Worm (Caenorhabditis elegans): Measurements from ENCODE around the gene grd-10.

DNA sequence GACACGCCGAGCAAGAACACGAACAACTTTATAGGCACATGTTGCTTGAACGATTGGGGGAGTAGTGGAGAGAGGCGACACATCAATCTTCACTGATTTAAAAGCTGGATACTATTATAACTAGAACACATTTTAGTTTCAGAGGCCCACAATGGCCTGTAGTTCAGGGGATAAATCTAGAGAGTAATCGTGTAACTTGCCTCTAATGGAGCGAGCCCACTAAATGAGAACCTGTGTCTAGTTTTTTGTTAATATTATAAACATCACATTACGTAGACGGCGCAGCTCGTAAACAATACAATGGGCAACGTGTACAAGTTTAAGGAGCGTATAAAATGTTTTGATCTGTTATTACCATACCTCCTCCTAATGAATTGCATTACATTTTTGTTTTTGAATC is 3.8 kb downstream of the grd-10 start, which contains the start of gene F58E2.5:
- TF ChIP-seq ceh-44 (GFP tag; IDR thresholded peaks at IDR 0.05) = no peak
- no peak for TF ChIP-seq lin-1 (GFP tag; IDR thresholded peaks at IDR 0.05)
- TF ChIP-seq nhr-237 (tag; optimal IDR thresholded peaks at IDR 0.05) = no peak
- no peak for TF ChIP-seq lin-39 (tag; optimal IDR thresholded peaks at IDR 0.05)
- TF ChIP-seq sdz-12 (GFP tag; optimal IDR thresholded peaks at IDR 0.05) = no peak
- no peak for TF ChIP-seq egl-27 (tag; optimal IDR thresholded peaks at IDR 0.05)
- TF ChIP-seq nhr-77 (tag; optimal IDR thresholded peaks at IDR 0.05) = no peak
- no peak for TF ChIP-seq snpc-4 (tag; optimal IDR thresholded peaks at IDR 0.05)
- TF ChIP-seq pha-4 (GFP tag; IDR thresholded peaks at IDR 0.05) = no peak
- no peak for TF ChIP-seq pha-4 (tag; optimal IDR thresholded peaks at IDR 0.05)
- no peak for TF ChIP-seq nhr-42 (GFP tag; IDR thresholded peaks at IDR 0.05)
- TF ChIP-seq F37D6.2 (tag; optimal IDR thresholded peaks at IDR 0.05) = no peak
- TF ChIP-seq unc-39 (tag; optimal IDR thresholded peaks at IDR 0.05) = no peak
